Worm (Caenorhabditis elegans): ENCODE data around the gene K02E11.7.

- TF ChIP-seq nhr-77 (tag; optimal IDR thresholded peaks at IDR 0.05) (no peak), snpc-4 (tag; optimal IDR thresholded peaks at IDR 0.05) (no peak), daf-12 (tag; optimal IDR thresholded peaks at IDR 0.05) (no peak), ZK546.5 (tag; optimal IDR thresholded peaks at IDR 0.05) (no peak), unc-39 (tag; optimal IDR thresholded peaks at IDR 0.05) (no peak), egl-27 (tag; optimal IDR thresholded peaks at IDR 0.05) (no peak), lin-39 (tag; optimal IDR thresholded peaks at IDR 0.05) (no peak), ztf-11 (tag; optimal IDR thresholded peaks at IDR 0.05) (no peak), unc-62 (GFP tag; optimal IDR thresholded peaks at IDR 0.05) (no peak), fos-1 (tag; optimal IDR thresholded peaks at IDR 0.05) (no peak), ama-1 (optimal IDR thresholded peaks at IDR 0.05) (no peak), elt-1 (tag; optimal IDR thresholded peaks at IDR 0.05) (no peak)
Measured at ce11 chrV:14212813-14213212, 41.3 kb downstream of the K02E11.7 start.
